Worm (Caenorhabditis elegans) whole organism, young adult: ENCODE measurements around the gene K11H12.8.

ENCODE experiments used
- bed-2 ChIP-seq: fragments of 200-800 bp; sonication (Bioruptor generic); IDR thresholded peaks from 2 replicates; pipeline ENCODE4 v1.3.6; 2022; ENCODE audit warnings: missing genetic modification reagents, missing genetic modification characterization, missing compliant biosample characterization
- efl-1 ChIP-seq: fragments of 150-350 bp; optimal IDR thresholded peaks from 2 replicates; lab custom pipeline; 2014; ENCODE audit warnings: missing biosample characterization, missing genetic modification reagents, missing genetic modification characterization
- lin-35 ChIP-seq, 3 experiments: fragments of 150-350 bp in 2 of 3; sonication (generic microtip) in 1 of 3; optimal IDR thresholded peaks; 2 replicates each; lab custom pipeline; 2014 to 2018; ENCODE audit warnings: missing biosample characterization in 3 of 3, missing genetic modification characterization in 3 of 3, missing genetic modification reagents in 3 of 3
- repo-1 ChIP-seq: sonication (generic microtip); optimal IDR thresholded peaks from 2 replicates; lab custom pipeline; 2017; ENCODE audit warnings: mild to moderate bottlenecking, missing genetic modification characterization, missing compliant biosample characterization
- snpc-4 ChIP-seq, 5 experiments: fragments of 150-350 bp in 1 of 5; sonication (generic microtip) in 4 of 5; optimal IDR thresholded peaks; 2 replicates each; lab custom pipeline; 2014 to 2018; ENCODE audit warnings: missing genetic modification characterization in 5 of 5, missing biosample characterization in 3 of 5, antibody characterized with exemption in 2 of 5, mild to moderate bottlenecking in 2 of 5, missing compliant biosample characterization in 2 of 5, missing genotype in 2 of 5, moderate library complexity in 2 of 5, missing genetic modification reagents in 1 of 5

ce11 chrIV:622989-623388 lies 32.2 kb upstream of the K11H12.8 start:
- TF ChIP-seq lin-35 (GFP tag; optimal IDR thresholded peaks at IDR 0.05; lab: Kevin White, UChicago) (no peak), repo-1 (tag; lab: Kevin White, UChicago) (no peak), snpc-4 (GFP tag; optimal IDR thresholded peaks at IDR 0.05; lab: Kevin White, UChicago) (no peak), snpc-4 (tag; optimal IDR thresholded peaks at IDR 0.05; lab: Kevin White, UChicago) (no peak), bed-2 (GFP tag; lab: Robert Waterston, UW) (no peak), efl-1 (GFP tag; lab: Kevin White, UChicago) (no peak)
